Fruit fly (Drosophila melanogaster) whole organism, embryonic: ENCODE data around the gene CG10068.

Experiments used
- BEAF-32 ChIP-seq: fragments of 200-800 bp; sonication (Bioruptor generic); optimal IDR thresholded peaks from 3 replicates; lab custom pipeline; 2017; ENCODE audit warnings: missing biosample characterization, missing genetic modification characterization, mild to moderate bottlenecking, moderate library complexity, missing genetic modification reagents
- CG10274 ChIP-seq: fragments of 200-800 bp; sonication (Bioruptor generic); optimal IDR thresholded peaks from 3 replicates; lab custom pipeline; 2017; ENCODE audit warnings: missing biosample characterization, mild to moderate bottlenecking, missing genetic modification characterization
- CG10321 ChIP-seq: fragments of 200-800 bp; sonication (Bioruptor generic); IDR thresholded peaks from 2 replicates; pipeline ENCODE4 v1.3.6; 2022; ENCODE audit warnings: missing biosample characterization, missing genetic modification characterization
- CG10366 ChIP-seq: fragments of 200-800 bp; sonication (Bioruptor generic); IDR thresholded peaks from 2 replicates; pipeline ENCODE4 v1.3.6; 2022; ENCODE audit warnings: missing biosample characterization, missing genetic modification characterization
- CG10959 ChIP-seq: fragments of 200-800 bp; sonication (Bioruptor generic); IDR thresholded peaks from 2 replicates; pipeline ENCODE4 v1.3.6; 2022; ENCODE audit warnings: missing biosample characterization, missing genetic modification characterization
- CG11560 ChIP-seq: fragments of 200-800 bp; sonication (Bioruptor generic); IDR thresholded peaks from 3 replicates; pipeline ENCODE4 v1.3.6; 2022; ENCODE audit warnings: missing biosample characterization, missing genetic modification characterization
- CG11723 ChIP-seq: fragments of 200-800 bp; sonication (Bioruptor generic); optimal IDR thresholded peaks from 2 replicates; lab custom pipeline; 2017; ENCODE audit warnings: missing biosample characterization, mild to moderate bottlenecking, missing genetic modification characterization
- CG12659 ChIP-seq: fragments of 200-800 bp; sonication (Bioruptor generic); optimal IDR thresholded peaks from 3 replicates; lab custom pipeline; 2017; ENCODE audit warnings: mild to moderate bottlenecking, missing biosample characterization, missing genetic modification reagents, missing genetic modification characterization
- CG13424 ChIP-seq: fragments of 200-800 bp; sonication (Bioruptor generic); optimal IDR thresholded peaks from 2 replicates; lab custom pipeline; 2019; ENCODE audit warnings: missing biosample characterization, mild to moderate bottlenecking, missing genetic modification characterization, moderate library complexity
- CG14710 ChIP-seq: fragments of 200-800 bp; sonication (Bioruptor generic); optimal IDR thresholded peaks from 3 replicates; lab custom pipeline; 2019; ENCODE audit warnings: missing biosample characterization, mild to moderate bottlenecking, missing genetic modification characterization, moderate library complexity
- CG14965 ChIP-seq: fragments of 200-800 bp; sonication (Bioruptor generic); optimal IDR thresholded peaks from 2 replicates; lab custom pipeline; 2016; ENCODE audit warnings: missing biosample characterization, missing genetic modification characterization, borderline replicate concordance
- CG16813 ChIP-seq: fragments of 200-800 bp; sonication (Bioruptor generic); IDR thresholded peaks from 3 replicates; pipeline ENCODE4 v1.3.6; 2022; ENCODE audit warnings: missing biosample characterization, missing genetic modification characterization; ENCODE audit not compliant: partially characterized antibody
- CG16815 ChIP-seq: fragments of 200-800 bp; sonication (Bioruptor generic); optimal IDR thresholded peaks from 3 replicates; lab custom pipeline; 2017; ENCODE audit warnings: missing biosample characterization, mild to moderate bottlenecking, missing genetic modification characterization
- CG18011 ChIP-seq: fragments of 200-800 bp; sonication (Bioruptor generic); optimal IDR thresholded peaks from 2 replicates; lab custom pipeline; 2017; ENCODE audit warnings: missing biosample characterization, missing genetic modification characterization, mild to moderate bottlenecking, moderate library complexity, missing genotype
- CG2199 ChIP-seq: fragments of 200-800 bp; sonication (Bioruptor generic); IDR thresholded peaks from 3 replicates; pipeline ENCODE4 v1.3.6; 2022; ENCODE audit warnings: missing biosample characterization, missing genetic modification characterization
- CG4282 ChIP-seq: fragments of 200-800 bp; sonication (Bioruptor generic); optimal IDR thresholded peaks from 2 replicates; lab custom pipeline; 2016; ENCODE audit warnings: missing biosample characterization, missing genetic modification characterization
- CG5180 ChIP-seq: fragments of 200-800 bp; sonication (Bioruptor generic); optimal IDR thresholded peaks from 3 replicates; lab custom pipeline; 2017; ENCODE audit warnings: missing biosample characterization, missing genetic modification characterization, mild to moderate bottlenecking, moderate library complexity, missing genetic modification reagents
- CG6654 ChIP-seq: fragments of 200-800 bp; sonication (Bioruptor generic); optimal IDR thresholded peaks from 2 replicates; lab custom pipeline; 2017; ENCODE audit warnings: missing biosample characterization, mild to moderate bottlenecking, missing genetic modification characterization
- CrebB ChIP-seq: fragments of 200-800 bp; sonication (Bioruptor generic); optimal IDR thresholded peaks from 3 replicates; lab custom pipeline; 2018; ENCODE audit warnings: missing biosample characterization, mild to moderate bottlenecking, missing genetic modification characterization
- Dbx ChIP-seq: fragments of 200-800 bp; sonication (Bioruptor generic); IDR thresholded peaks from 3 replicates; pipeline ENCODE4 v1.3.6; 2022; ENCODE audit warnings: missing biosample characterization, missing genetic modification characterization
- Gsc ChIP-seq: fragments of 200-800 bp; sonication (Bioruptor generic); IDR thresholded peaks from 2 replicates; pipeline ENCODE4 v1.3.6; 2022; ENCODE audit warnings: missing biosample characterization, missing genetic modification characterization
- HHEX ChIP-seq: fragments of 200-800 bp; sonication (Bioruptor generic); optimal IDR thresholded peaks from 3 replicates; lab custom pipeline; 2017; ENCODE audit warnings: missing biosample characterization, mild to moderate bottlenecking, missing genetic modification characterization, missing genetic modification reagents
- Hr51 ChIP-seq, 2 experiments: fragments of 200-800 bp; sonication (Bioruptor generic); optimal IDR thresholded peaks; 2 replicates in 1 of 2; 3 replicates in 1 of 2; lab custom pipeline; 2016 to 2018; ENCODE audit warnings: missing biosample characterization in 2 of 2, missing genetic modification characterization in 2 of 2, mild to moderate bottlenecking in 1 of 2, moderate library complexity in 1 of 2
- Hr78 ChIP-seq, 2 experiments: fragments of 200-800 bp in 1 of 2; fragments of >200 bp in 1 of 2; sonication (Bioruptor generic) in 1 of 2; optimal IDR thresholded peaks; 2 replicates each; lab custom pipeline; 2017 to 2019; ENCODE audit warnings: missing biosample characterization in 2 of 2, missing genetic modification characterization in 2 of 2, mild to moderate bottlenecking in 1 of 2, moderate library complexity in 1 of 2
- Lhr ChIP-seq: fragments of 200-800 bp; sonication (Bioruptor generic); optimal IDR thresholded peaks from 3 replicates; lab custom pipeline; 2017; ENCODE audit warnings: mild to moderate bottlenecking, missing biosample characterization, missing genetic modification reagents, missing genetic modification characterization
- Scr ChIP-seq: fragments of 200-800 bp; sonication (Bioruptor generic); IDR thresholded peaks from 2 replicates; pipeline ENCODE4 v1.3.6; 2022; ENCODE audit warnings: missing biosample characterization, missing genetic modification characterization; ENCODE audit not compliant: partially characterized antibody
- Sox100B ChIP-seq: fragments of 200-800 bp; sonication (Bioruptor generic); optimal IDR thresholded peaks from 3 replicates; lab custom pipeline; 2018; ENCODE audit warnings: missing biosample characterization, mild to moderate bottlenecking, missing genetic modification characterization
- Sox102F ChIP-seq: fragments of 200-800 bp; sonication (Bioruptor generic); optimal IDR thresholded peaks from 2 replicates; lab custom pipeline; 2018; ENCODE audit warnings: missing biosample characterization, mild to moderate bottlenecking, missing genetic modification characterization, moderate library complexity
- Vsx1 ChIP-seq: fragments of 200-800 bp; sonication (Bioruptor generic); optimal IDR thresholded peaks from 2 replicates; lab custom pipeline; 2017; ENCODE audit warnings: missing biosample characterization, mild to moderate bottlenecking, missing genetic modification characterization, missing genetic modification reagents
- ato ChIP-seq: fragments of 200-800 bp; sonication (Bioruptor generic); IDR thresholded peaks from 2 replicates; pipeline ENCODE4 v1.3.6; 2022; ENCODE audit warnings: missing biosample characterization, missing genetic modification characterization; ENCODE audit not compliant: partially characterized antibody
- bcd ChIP-seq: fragments of 200-800 bp; sonication (Bioruptor generic); optimal IDR thresholded peaks from 2 replicates; lab custom pipeline; 2017; ENCODE audit warnings: missing biosample characterization, mild to moderate bottlenecking, missing genetic modification characterization
- bsh ChIP-seq, 2 experiments: fragments of 200-800 bp; sonication (Bioruptor generic); optimal IDR thresholded peaks; 2 replicates each; lab custom pipeline; 2017 to 2018; ENCODE audit warnings: mild to moderate bottlenecking in 2 of 2, missing biosample characterization in 2 of 2, missing genetic modification characterization in 2 of 2, moderate library complexity in 1 of 2
- cg ChIP-seq: fragments of 200-800 bp; sonication (Bioruptor generic); optimal IDR thresholded peaks from 3 replicates; lab custom pipeline; 2019; ENCODE audit warnings: missing biosample characterization, mild to moderate bottlenecking, missing genetic modification characterization, moderate library complexity
- chm ChIP-seq: fragments of 200-800 bp; sonication (Bioruptor generic); IDR thresholded peaks from 2 replicates; pipeline ENCODE4 v1.3.6; 2022; ENCODE audit warnings: missing biosample characterization, missing genetic modification characterization
- corto ChIP-seq: fragments of 200-800 bp; sonication (Bioruptor generic); optimal IDR thresholded peaks from 2 replicates; lab custom pipeline; 2016; ENCODE audit warnings: missing biosample characterization, mild to moderate bottlenecking, missing genetic modification characterization, moderate library complexity
- dpn ChIP-seq, 2 experiments: fragments of 200-800 bp; sonication (Bioruptor generic); optimal IDR thresholded peaks; 3 replicates each; lab custom pipeline; 2016; ENCODE audit warnings: missing biosample characterization in 2 of 2, missing genetic modification characterization in 2 of 2
- esg ChIP-seq: fragments of 200-800 bp; sonication (Bioruptor generic); conservative IDR thresholded peaks from 2 replicates; pipeline ENCODE4 v1.3.6; 2022; ENCODE audit warnings: missing biosample characterization, missing genetic modification characterization
- gfzf ChIP-seq: fragments of 200-800 bp; sonication (Bioruptor generic); optimal IDR thresholded peaks from 2 replicates; lab custom pipeline; 2016; ENCODE audit warnings: missing biosample characterization, mild to moderate bottlenecking, missing genetic modification characterization, moderate library complexity
- gsb ChIP-seq: fragments of 200-800 bp; sonication (Bioruptor generic); IDR thresholded peaks from 2 replicates; pipeline ENCODE4 v1.3.6; 2022; ENCODE audit warnings: missing biosample characterization, missing genetic modification characterization
- hb ChIP-seq: fragments of 200-800 bp; sonication (Bioruptor generic); IDR thresholded peaks from 3 replicates; pipeline ENCODE4 v1.3.6; 2022; ENCODE audit warnings: missing biosample characterization, missing genetic modification characterization; ENCODE audit not compliant: partially characterized antibody
- jumu ChIP-seq: fragments of 200-800 bp; sonication (Bioruptor generic); optimal IDR thresholded peaks from 3 replicates; lab custom pipeline; 2016; ENCODE audit warnings: missing biosample characterization, missing genetic modification characterization
- odd ChIP-seq: fragments of 200-800 bp; sonication (Bioruptor generic); optimal IDR thresholded peaks from 2 replicates; lab custom pipeline; 2017; ENCODE audit warnings: missing biosample characterization, mild to moderate bottlenecking, missing genetic modification characterization
- schlank ChIP-seq: fragments of 200-800 bp; sonication (Bioruptor generic); optimal IDR thresholded peaks from 2 replicates; lab custom pipeline; 2018; ENCODE audit warnings: missing biosample characterization, mild to moderate bottlenecking, missing genetic modification characterization
- seq ChIP-seq: fragments of 200-800 bp; sonication (Bioruptor generic); IDR thresholded peaks from 2 replicates; pipeline ENCODE4 v1.3.6; 2022; ENCODE audit warnings: missing biosample characterization, missing genetic modification characterization
- ssp ChIP-seq: fragments of 200-800 bp; sonication (Bioruptor generic); IDR thresholded peaks from 2 replicates; pipeline ENCODE4 v1.3.6; 2022; ENCODE audit warnings: missing biosample characterization, missing genetic modification characterization
- trem ChIP-seq: fragments of 200-800 bp; optimal IDR thresholded peaks from 3 replicates; lab custom pipeline; 2019; ENCODE audit warnings: missing biosample characterization, mild to moderate bottlenecking, missing genetic modification characterization, moderate library complexity
- ttk ChIP-seq: fragments of 200-800 bp; sonication (Bioruptor generic); IDR thresholded peaks from 2 replicates; pipeline ENCODE4 v2.1.2; 2022; ENCODE audit warnings: missing biosample characterization, missing genetic modification characterization
- vfl ChIP-seq: fragments of 200-800 bp; sonication (Bioruptor generic); optimal IDR thresholded peaks from 2 replicates; lab custom pipeline; 2016; ENCODE audit warnings: missing biosample characterization, missing genetic modification characterization
- vnd ChIP-seq: fragments of 200-800 bp; sonication (Bioruptor generic); IDR thresholded peaks from 3 replicates; pipeline ENCODE4 v1.3.6; 2022; ENCODE audit warnings: missing biosample characterization, missing genetic modification characterization; ENCODE audit not compliant: partially characterized antibody

The CG10068 gene

dm6 chr3R:7081972-7082371, 45.9 kb downstream of the CG10068 start, which contains the start of gene Dpck (continued):
- TF ChIP-seq CG4282 (GFP tag; lab: Kevin White, UChicago): no peak
- TF ChIP-seq hb (GFP tag; lab: Robert Waterston, UW): no peak
- no peak for TF ChIP-seq CG10959
- TF ChIP-seq jumu: no peak
- no peak for TF ChIP-seq corto (GFP tag; lab: Kevin White, UChicago)
- no peak for TF ChIP-seq Scr (GFP tag; lab: Robert Waterston, UW)
- peak; percentile 86 for TF ChIP-seq CG11723 (GFP tag; lab: Kevin White, UChicago)
- TF ChIP-seq gfzf (GFP tag; lab: Kevin White, UChicago): peak; percentile 73
- TF ChIP-seq Hr78 (GFP tag; optimal IDR thresholded peaks at IDR 0.05; lab: Kevin White, UChicago): no peak
- TF ChIP-seq CG16815: no peak
- no peak for TF ChIP-seq CG11560
- no peak for TF ChIP-seq odd (GFP tag; lab: Kevin White, UChicago)
- peak in 1 of 2 experiments; percentile 11 for TF ChIP-seq dpn (GFP tag; optimal IDR thresholded peaks at IDR 0.05; lab: Kevin White, UChicago)
- TF ChIP-seq CG13424 (tag; lab: Kevin White, UChicago): peak; percentile 30
- no peak for TF ChIP-seq bsh (GFP tag; optimal IDR thresholded peaks at IDR 0.05; lab: Kevin White, UChicago)
- TF ChIP-seq ssp (GFP tag; lab: Robert Waterston, UW): no peak
- no peak for TF ChIP-seq seq
- TF ChIP-seq BEAF-32 (GFP tag; lab: Kevin White, UChicago): peak; percentile 13
- peak; percentile 60 for TF ChIP-seq Lhr (GFP tag; lab: Kevin White, UChicago)
- no peak for TF ChIP-seq schlank
- no peak for TF ChIP-seq CG16813 (GFP tag; lab: Robert Waterston, UW)
- TF ChIP-seq CG2199 (GFP tag; lab: Robert Waterston, UW): no peak
- peak; percentile 53 for TF ChIP-seq CG12659 (GFP tag; lab: Kevin White, UChicago)
- TF ChIP-seq bcd (GFP tag; lab: Kevin White, UChicago): no peak
- TF ChIP-seq chm (GFP tag; lab: Robert Waterston, UW): no peak; the same call in 1 of the 2 replicates
- TF ChIP-seq CG6654 (GFP tag; lab: Kevin White, UChicago): no peak
- no peak for TF ChIP-seq CG14965
- TF ChIP-seq CG14710 (tag; lab: Kevin White, UChicago): peak; percentile 45
- TF ChIP-seq Gsc (GFP tag; lab: Robert Waterston, UW): no peak
- TF ChIP-seq CG5180 (GFP tag; lab: Kevin White, UChicago): no peak
- TF ChIP-seq HHEX: peak; percentile 29
- no peak for TF ChIP-seq vfl
- peak in 1 of 2 experiments; percentile 19 for TF ChIP-seq Hr51 (GFP tag; optimal IDR thresholded peaks at IDR 0.05; lab: Kevin White, UChicago)
- no peak for TF ChIP-seq CG10274
- TF ChIP-seq Sox100B (GFP tag; lab: Kevin White, UChicago): peak; percentile 21
- no peak for TF ChIP-seq ttk
- peak; percentile 42 for TF ChIP-seq trem (tag; lab: Kevin White, UChicago)
- no peak for TF ChIP-seq CG10321 (GFP tag; lab: Robert Waterston, UW)
- TF ChIP-seq vnd: no peak
- no peak for TF ChIP-seq CrebB (tag; lab: Kevin White, UChicago)
- TF ChIP-seq Dbx: no peak
- TF ChIP-seq CG18011 (GFP tag; lab: Kevin White, UChicago): peak; percentile 7
- no peak for TF ChIP-seq esg (GFP tag; lab: Robert Waterston, UW)
- TF ChIP-seq cg (GFP tag; lab: Kevin White, UChicago): no peak
- TF ChIP-seq Sox102F (GFP tag; lab: Kevin White, UChicago): no peak
- TF ChIP-seq ato (GFP tag; lab: Robert Waterston, UW): no peak
- no peak for TF ChIP-seq gsb
- TF ChIP-seq Vsx1 (GFP tag; lab: Kevin White, UChicago): no peak
- TF ChIP-seq CG10366 (GFP tag; lab: Robert Waterston, UW): no peak; the same call in 1 of the 2 replicates
